Worm (Caenorhabditis elegans): ENCODE data around the gene C50F7.5.

- TF ChIP-seq nhr-77 (tag; optimal IDR thresholded peaks at IDR 0.05), result no peak
- TF ChIP-seq unc-62 (GFP tag; optimal IDR thresholded peaks at IDR 0.05), result no peak
- TF ChIP-seq ceh-82 (tag; optimal IDR thresholded peaks at IDR 0.05), result no peak
- TF ChIP-seq nhr-23 (tag; optimal IDR thresholded peaks at IDR 0.05), result no peak
- no peak for TF ChIP-seq elt-1 (tag; optimal IDR thresholded peaks at IDR 0.05)
Measured at ce11 chrIV:7775725-7776124, 49.2 kb downstream of the C50F7.5 start, which contains the start of gene swd-2.1.
